Worm (Caenorhabditis elegans): ENCODE data around the gene K09D9.14.

K09D9.14 gene

DNA sequence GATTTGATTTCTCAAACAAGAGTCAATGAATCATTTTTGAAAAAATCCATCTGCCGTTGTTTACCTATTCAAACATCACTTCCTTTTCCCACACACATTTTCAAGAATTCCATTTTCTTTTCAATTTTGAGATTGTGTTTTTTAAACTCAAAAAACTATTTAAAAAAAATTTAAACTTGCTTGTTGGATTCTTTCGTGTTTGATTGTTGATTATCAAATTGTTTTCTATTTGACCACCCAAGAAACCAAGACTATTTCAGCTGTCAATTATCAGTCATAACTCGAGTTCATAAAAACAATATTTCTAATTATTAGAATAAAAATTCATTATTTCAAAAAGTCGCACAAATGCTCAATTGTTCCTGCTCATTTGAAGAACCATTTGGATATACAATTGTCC, 16.5 kb downstream of the K09D9.14 start, which contains the start of gene srh-8:
TSS of gene srh-8 (plus strand) at position 301 of the 400 bp plus-strand sequence.
- TF ChIP-seq fkh-10 (GFP tag; optimal IDR thresholded peaks at IDR 0.05) = no peak
- TF ChIP-seq ama-1 (optimal IDR thresholded peaks at IDR 0.05) = no peak
- no peak for TF ChIP-seq daf-12 (tag; optimal IDR thresholded peaks at IDR 0.05)
- TF ChIP-seq nhr-76 (tag; optimal IDR thresholded peaks at IDR 0.05) = no peak
- TF ChIP-seq egl-5 (tag; optimal IDR thresholded peaks at IDR 0.05) = no peak
- no peak for TF ChIP-seq tbx-2 (tag; optimal IDR thresholded peaks at IDR 0.05)
- no peak for TF ChIP-seq egl-27 (tag; optimal IDR thresholded peaks at IDR 0.05)
- no peak for TF ChIP-seq ceh-28 (tag; optimal IDR thresholded peaks at IDR 0.05)
- no peak for TF ChIP-seq nhr-67 (tag; optimal IDR thresholded peaks at IDR 0.05)
- TF ChIP-seq elt-2 (tag; optimal IDR thresholded peaks at IDR 0.05) = no peak
- no peak for TF ChIP-seq ztf-4 (tag; optimal IDR thresholded peaks at IDR 0.05)
- TF ChIP-seq zag-1 (tag; optimal IDR thresholded peaks at IDR 0.05) = no peak
- no peak for TF ChIP-seq elt-3 (tag; optimal IDR thresholded peaks at IDR 0.05)
- TF ChIP-seq sea-2 (GFP tag; optimal IDR thresholded peaks at IDR 0.05) = no peak
- no peak for TF ChIP-seq ztf-11 (tag; optimal IDR thresholded peaks at IDR 0.05)
- no peak for TF ChIP-seq ceh-9 (tag; optimal IDR thresholded peaks at IDR 0.05)
- no peak for TF ChIP-seq aly-2 (tag; optimal IDR thresholded peaks at IDR 0.05)

DNA sequence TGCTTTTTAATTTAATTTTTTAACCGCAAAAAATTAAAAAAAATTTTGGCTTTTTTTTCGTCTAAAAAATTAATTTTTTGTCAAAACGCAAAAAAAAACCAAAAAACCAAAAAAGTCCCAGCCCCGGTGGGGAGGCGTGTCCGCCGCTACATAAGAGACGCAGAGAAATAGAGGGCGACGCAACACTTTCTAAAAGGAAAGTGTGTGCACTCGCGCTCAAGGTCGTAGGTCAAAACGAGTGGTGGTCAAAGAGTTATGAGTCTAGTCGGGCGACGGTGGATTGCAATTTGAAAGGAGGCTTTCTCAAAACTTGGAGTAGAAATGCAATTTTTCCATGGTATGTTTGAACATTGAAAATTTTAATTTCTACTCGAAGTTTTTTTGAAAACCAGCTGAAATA, 17.1 kb downstream of the K09D9.14 start:
- TF ChIP-seq unc-62 (GFP tag; optimal IDR thresholded peaks at IDR 0.05) (no peak), elt-3 (tag; optimal IDR thresholded peaks at IDR 0.05) (no peak), ama-1 (optimal IDR thresholded peaks at IDR 0.05) (no peak), unc-39 (tag; optimal IDR thresholded peaks at IDR 0.05) (no peak), hmg-11 (tag; optimal IDR thresholded peaks at IDR 0.05) (no peak), nhr-43 (tag; optimal IDR thresholded peaks at IDR 0.05; ENCODE audit: poor library complexity, severe bottlenecking) (no peak), lsy-12 (tag; optimal IDR thresholded peaks at IDR 0.05) (no peak), nhr-76 (tag; optimal IDR thresholded peaks at IDR 0.05) (no peak), fkh-2 (tag; optimal IDR thresholded peaks at IDR 0.05) (no peak), eor-1 (tag; optimal IDR thresholded peaks at IDR 0.05) (no peak), pqm-1 (tag; optimal IDR thresholded peaks at IDR 0.05) (no peak)

DNA sequence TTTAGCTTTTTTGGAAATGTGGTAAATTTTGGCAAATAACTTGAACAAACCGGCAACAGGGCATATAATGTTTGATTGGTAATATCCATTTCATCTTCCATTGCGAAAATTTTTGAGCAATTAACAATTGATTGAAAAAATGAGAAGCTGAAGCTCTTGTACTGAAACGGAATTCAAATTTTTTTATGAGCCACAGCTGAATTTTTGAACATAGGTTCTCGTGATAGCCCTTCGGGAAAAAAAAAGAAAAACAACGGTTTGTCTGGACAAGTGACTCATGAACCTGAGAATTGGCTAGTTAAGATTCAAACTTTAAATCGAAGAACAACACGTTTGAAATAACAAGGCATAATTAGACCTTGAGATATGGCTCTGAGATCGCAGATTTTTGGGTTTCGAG, 25.8 kb downstream of the K09D9.14 start, which contains the start of gene srx-62:
TSS of gene srx-62 (minus strand) at position 101 of the 400 bp plus-strand sequence.
- TF ChIP-seq zag-1 (tag; optimal IDR thresholded peaks at IDR 0.05) (no peak), egl-5 (tag; optimal IDR thresholded peaks at IDR 0.05) (no peak), ama-1 (optimal IDR thresholded peaks at IDR 0.05) (no peak), snpc-4 (tag; optimal IDR thresholded peaks at IDR 0.05) (no peak), fkh-10 (GFP tag; optimal IDR thresholded peaks at IDR 0.05) (no peak), lsy-12 (tag; optimal IDR thresholded peaks at IDR 0.05) (no peak), lin-39 (tag; optimal IDR thresholded peaks at IDR 0.05) (no peak), daf-12 (tag; optimal IDR thresholded peaks at IDR 0.05) (no peak), ztf-4 (tag; optimal IDR thresholded peaks at IDR 0.05) (no peak), hmg-11 (tag; optimal IDR thresholded peaks at IDR 0.05) (no peak), nhr-11 (tag; optimal IDR thresholded peaks at IDR 0.05) (no peak), nhr-43 (tag; optimal IDR thresholded peaks at IDR 0.05; ENCODE audit: poor library complexity, severe bottlenecking) (no peak), tbx-2 (tag; optimal IDR thresholded peaks at IDR 0.05) (no peak), eor-1 (tag; optimal IDR thresholded peaks at IDR 0.05) (no peak), ceh-28 (tag; optimal IDR thresholded peaks at IDR 0.05) (no peak), R02D3.7 (tag; optimal IDR thresholded peaks at IDR 0.05) (no peak)

DNA sequence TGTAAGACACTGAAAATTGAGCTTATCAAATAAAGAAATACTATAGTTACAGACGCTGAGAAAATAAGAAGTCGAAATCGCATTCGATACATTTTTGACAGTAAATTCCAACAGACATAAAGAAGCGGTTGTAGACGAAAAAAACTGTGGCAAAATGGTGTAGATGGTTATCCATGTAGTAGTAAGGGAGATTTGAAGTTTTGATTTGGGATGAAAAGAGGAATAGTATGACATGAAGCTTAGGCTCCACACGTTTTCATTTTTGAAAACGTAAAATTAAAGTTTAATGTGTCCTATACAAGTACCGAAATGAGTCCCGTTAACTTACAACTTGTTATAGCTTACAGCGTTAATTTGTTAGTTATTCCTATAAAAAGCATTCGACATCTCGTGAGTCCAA, 27.6 kb downstream of the K09D9.14 start, which contains the start of gene K09D9.9:
TSS of gene K09D9.9 (minus strand) at position 101 of the 400 bp plus-strand sequence.
- TF ChIP-seq daf-12 (tag; optimal IDR thresholded peaks at IDR 0.05) (no peak), snpc-4 (tag; optimal IDR thresholded peaks at IDR 0.05) (no peak), ama-1 (optimal IDR thresholded peaks at IDR 0.05) (no peak), mdl-1 (tag; optimal IDR thresholded peaks at IDR 0.05) (no peak), ztf-4 (tag; optimal IDR thresholded peaks at IDR 0.05) (no peak), pqm-1 (tag; optimal IDR thresholded peaks at IDR 0.05) (no peak), fkh-2 (tag; optimal IDR thresholded peaks at IDR 0.05) (no peak), tbx-2 (tag; optimal IDR thresholded peaks at IDR 0.05) (no peak)

DNA sequence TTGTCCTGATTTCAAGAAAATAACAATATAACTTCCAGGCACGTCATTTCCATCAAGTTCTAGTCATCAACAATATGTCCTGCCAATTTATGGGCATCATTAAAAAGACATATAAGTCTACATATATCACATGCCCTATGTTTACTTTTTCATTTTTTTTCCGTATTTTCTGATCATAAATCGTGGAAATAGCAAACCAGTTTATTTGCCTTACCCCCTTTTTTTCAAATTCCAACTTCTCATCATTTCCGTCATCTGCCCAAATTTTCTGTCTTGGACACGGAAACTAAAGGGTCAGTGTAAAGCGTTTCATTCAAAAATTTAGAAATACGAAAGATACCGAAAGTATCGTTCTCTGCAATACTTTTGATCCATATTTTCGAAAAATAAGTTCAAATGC, 29.3 kb downstream of the K09D9.14 start:
- TF ChIP-seq lin-15B (tag; optimal IDR thresholded peaks at IDR 0.05) = no peak
- TF ChIP-seq ZK546.5 (tag; optimal IDR thresholded peaks at IDR 0.05) = no peak
- TF ChIP-seq eor-1 (tag; optimal IDR thresholded peaks at IDR 0.05) = no peak
- TF ChIP-seq sea-2 (GFP tag; optimal IDR thresholded peaks at IDR 0.05) = no peak
- no peak for TF ChIP-seq ceh-16 (tag; optimal IDR thresholded peaks at IDR 0.05)
- TF ChIP-seq ztf-11 (tag; optimal IDR thresholded peaks at IDR 0.05) = no peak
- TF ChIP-seq aly-2 (tag; optimal IDR thresholded peaks at IDR 0.05) = no peak
- TF ChIP-seq mdl-1 (tag; optimal IDR thresholded peaks at IDR 0.05) = no peak
- TF ChIP-seq pha-4 (tag; optimal IDR thresholded peaks at IDR 0.05) = no peak
- no peak for TF ChIP-seq lsy-12 (tag; optimal IDR thresholded peaks at IDR 0.05)
- no peak for TF ChIP-seq nhr-237 (tag; optimal IDR thresholded peaks at IDR 0.05)
- TF ChIP-seq nhr-11 (tag; optimal IDR thresholded peaks at IDR 0.05) = no peak

Data from whole organism, L3 larva.